Fruit fly (Drosophila melanogaster): Measurements from ENCODE around the gene CG5282.
A peak's percentile ranks its signal among the peaks of the same experiment; 100 is the strongest.

The CG5282 gene

DNA sequence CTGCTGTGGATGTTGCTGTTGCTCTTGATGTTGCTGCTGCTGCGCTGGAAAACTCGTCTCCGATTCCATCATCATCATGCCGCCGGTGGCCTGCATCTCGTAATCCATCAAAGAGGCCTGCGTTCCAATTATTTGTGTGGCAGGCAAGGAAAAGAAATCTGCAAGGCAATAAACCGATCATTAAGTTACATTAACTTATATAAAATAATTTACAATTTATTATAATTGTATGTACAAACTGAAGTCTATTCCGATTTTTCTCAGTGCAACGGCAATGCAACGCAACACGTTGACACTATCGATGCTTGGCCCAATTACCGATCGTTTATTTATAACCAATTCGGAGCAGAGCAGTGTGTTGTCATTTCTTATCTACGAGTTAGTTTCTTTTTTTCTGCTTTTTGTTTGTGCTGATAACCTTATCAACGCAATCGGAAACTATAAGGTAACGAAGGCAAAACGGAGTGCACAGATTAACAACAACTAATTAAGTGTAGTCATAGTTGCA is 45.2 kb upstream of the CG5282 start (continued):
- TF ChIP-seq CG12391 (tag; optimal IDR thresholded peaks at IDR 0.05) (peak; percentile 35), NC2β (GFP tag; optimal IDR thresholded peaks at IDR 0.05) (no peak), Hey (tag; optimal IDR thresholded peaks at IDR 0.05) (no peak), E2f1 (GFP tag; IDR thresholded peaks at IDR 0.05) (peak; percentile 53; the same call in 1 of the 2 replicates), HmgZ (tag; optimal IDR thresholded peaks at IDR 0.05) (peak; percentile 1), sc (optimal IDR thresholded peaks at IDR 0.05) (no peak), sc (GFP tag; optimal IDR thresholded peaks at IDR 0.05) (peak; percentile 14), odd (GFP tag; optimal IDR thresholded peaks at IDR 0.05) (peak; percentile 70), Atf6 (GFP tag; IDR thresholded peaks at IDR 0.05) (peak; percentile 69), Oaz (GFP tag; IDR thresholded peaks at IDR 0.05) (peak; percentile 58), HLH3B (GFP tag; IDR thresholded peaks at IDR 0.05) (peak; percentile 61), sob (GFP tag; IDR thresholded peaks at IDR 0.05) (peak; percentile 52), lilli (GFP tag; optimal IDR thresholded peaks at IDR 0.05) (peak; percentile 0), pho (GFP tag; optimal IDR thresholded peaks at IDR 0.05) (no peak), GATAe (GFP tag; conservative IDR thresholded peaks at IDR 0.05) (0 out of 2 replicates have a peak, but pooled peaks have one; percentile 21), ac (GFP tag; optimal IDR thresholded peaks at IDR 0.05) (peak; percentile 30), Myb (GFP tag; optimal IDR thresholded peaks at IDR 0.05) (no peak), CG2712 (tag; optimal IDR thresholded peaks at IDR 0.05) (peak; percentile 57), rib (GFP tag; IDR thresholded peaks at IDR 0.05) (peak; percentile 23; the same call in 1 of the 2 replicates), CG7928 (GFP tag; optimal IDR thresholded peaks at IDR 0.05) (no peak), dmrt99B (tag; optimal IDR thresholded peaks at IDR 0.05) (peak; percentile 74), B-H1 (GFP tag; IDR thresholded peaks at IDR 0.05) (no peak), CG4424 (GFP tag; optimal IDR thresholded peaks at IDR 0.05) (peak; percentile 19), Nf-YB (GFP tag; optimal IDR thresholded peaks at IDR 0.05) (peak; percentile 0), eve (GFP tag; optimal IDR thresholded peaks at IDR 0.05) (peak in 1 of 2 experiments; percentile 54), h (optimal IDR thresholded peaks at IDR 0.05) (no peak), CG3995 (GFP tag; optimal IDR thresholded peaks at IDR 0.05) (no peak), Nf-YC (tag; optimal IDR thresholded peaks at IDR 0.05) (peak; percentile 33), tap (tag; optimal IDR thresholded peaks at IDR 0.05) (peak; percentile 68), CG1602 (GFP tag; optimal IDR thresholded peaks at IDR 0.05) (peak; percentile 8), Side (GFP tag; optimal IDR thresholded peaks at IDR 0.05) (no peak), CG6654 (GFP tag; optimal IDR thresholded peaks at IDR 0.05) (peak; percentile 15), CG4730 (GFP tag; IDR thresholded peaks at IDR 0.05) (0 out of 2 replicates have a peak, but pooled peaks have one; percentile 19), CG17328 (GFP tag; IDR thresholded peaks at IDR 0.05) (peak; percentile 38; the same call in 1 of the 2 replicates), cwo (GFP tag; optimal IDR thresholded peaks at IDR 0.05) (peak; percentile 14), en (GFP tag; optimal IDR thresholded peaks at IDR 0.05) (no peak), maf-S (GFP tag; optimal IDR thresholded peaks at IDR 0.05) (no peak), toy (GFP tag; IDR thresholded peaks at IDR 0.05) (no peak), H15 (GFP tag; IDR thresholded peaks at IDR 0.05) (no peak), Stat92E (GFP tag; optimal IDR thresholded peaks at IDR 0.05) (no peak), CG11456 (GFP tag; IDR thresholded peaks at IDR 0.05) (no peak), pb (GFP tag; optimal IDR thresholded peaks at IDR 0.05) (no peak), stc (GFP tag; IDR thresholded peaks at IDR 0.05) (peak; percentile 60), emc (GFP tag; optimal IDR thresholded peaks at IDR 0.05) (no peak), az2 (GFP tag; optimal IDR thresholded peaks at IDR 0.05) (peak; percentile 45), CG8281 (tag; optimal IDR thresholded peaks at IDR 0.05) (peak; percentile 19), CG16863 (GFP tag; optimal IDR thresholded peaks at IDR 0.05) (no peak), Abd-B (GFP tag; optimal IDR thresholded peaks at IDR 0.05) (no peak), CG11504 (tag; optimal IDR thresholded peaks at IDR 0.05) (peak; percentile 77), Optix (GFP tag; IDR thresholded peaks at IDR 0.05) (peak; percentile 61; the same call in 2 of the 3 replicates), Scr (GFP tag; IDR thresholded peaks at IDR 0.05; ENCODE audit: partially characterized antibody) (0 out of 2 replicates have a peak, but pooled peaks have one; percentile 9), CG6254 (GFP tag; optimal IDR thresholded peaks at IDR 0.05) (peak; percentile 71)

Data from whole organism, embryonic.